Worm (Caenorhabditis elegans): Measurements from ENCODE around the gene F07D3.3.

The F07D3.3 gene

ce11 chrV:9439315-9440002 lies 23.0 kb downstream of the F07D3.3 start, which contains the start of gene Y54B9A.1:
TSS of gene Y54B9A.1 (minus strand) at chrV:9439549.
- TF ChIP-seq pbrm-1 (GFP tag; IDR thresholded peaks at IDR 0.05) (peak; percentile 65; the same call in 1 of the 2 replicates), rcor-1 (GFP tag; IDR thresholded peaks at IDR 0.05) (peak; percentile 79), egrh-3 (GFP tag; IDR thresholded peaks at IDR 0.05) (peak; percentile 19; the same call in 1 of the 2 replicates), ceh-91 (GFP tag; IDR thresholded peaks at IDR 0.05) (0 out of 2 replicates have a peak, but pooled peaks have one; percentile 8), dox-1 (GFP tag; IDR thresholded peaks at IDR 0.05) (peak; percentile 86; the same call in 1 of the 2 replicates), F39B2.1 (GFP tag; IDR thresholded peaks at IDR 0.05) (peak; percentile 73; the same call in 1 of the 2 replicates), attf-6 (GFP tag; IDR thresholded peaks at IDR 0.05) (peak; percentile 93), Y53G8AR.9 (GFP tag; conservative IDR thresholded peaks at IDR 0.05) (peak; percentile 74), ceh-40 (GFP tag; IDR thresholded peaks at IDR 0.05) (peak; percentile 63; the same call in 1 of the 2 replicates), hmg-20 (GFP tag; IDR thresholded peaks at IDR 0.05) (peak; percentile 39; the same call in 1 of the 2 replicates), D2030.7 (GFP tag; IDR thresholded peaks at IDR 0.05) (0 out of 2 replicates have a peak, but pooled peaks have one; percentile 49), hsf-1 (GFP tag; IDR thresholded peaks at IDR 0.05) (peak; percentile 94), C17E4.6 (GFP tag; IDR thresholded peaks at IDR 0.05) (peak; percentile 44; the same call in 1 of the 2 replicates), madf-3 (GFP tag; IDR thresholded peaks at IDR 0.05) (peak; percentile 91), madf-6 (GFP tag; IDR thresholded peaks at IDR 0.05) (peak; percentile 91), lin-26 (GFP tag; IDR thresholded peaks at IDR 0.05) (peak; percentile 79; the same call in 1 of the 2 replicates), bed-2 (GFP tag; IDR thresholded peaks at IDR 0.05) (0 out of 2 replicates have a peak, but pooled peaks have one; percentile 34), nhr-120 (GFP tag; IDR thresholded peaks at IDR 0.05) (0 out of 2 replicates have a peak, but pooled peaks have one; percentile 8), ceh-58 (GFP tag; IDR thresholded peaks at IDR 0.05) (0 out of 2 replicates have a peak, but pooled peaks have one; percentile 79), ekl-4 (GFP tag; IDR thresholded peaks at IDR 0.05) (peak; percentile 84), F33H1.4 (GFP tag; IDR thresholded peaks at IDR 0.05) (peak; percentile 70)

ce11 chrV:9438629-9439028 lies 23.9 kb downstream of the F07D3.3 start:
- peak; percentile 92 for TF ChIP-seq hsf-1 (GFP tag; IDR thresholded peaks at IDR 0.05)

ce11 chrV:9427075-9427474 lies 35.4 kb downstream of the F07D3.3 start, which contains the start of gene F36D4.6:
TSS of gene F36D4.6 (minus strand) at chrV:9427175.
- TF ChIP-seq snpc-1.3 (tag; optimal IDR thresholded peaks at IDR 0.05; ENCODE audit: insufficient read depth): no peak
- no peak for TF ChIP-seq nfya-2 (GFP tag; IDR thresholded peaks at IDR 0.05)
- no peak for TF ChIP-seq akir-1 (GFP tag; optimal IDR thresholded peaks at IDR 0.05)

- TF ChIP-seq Y67H2A.10 (GFP tag; conservative IDR thresholded peaks at IDR 0.05) (no peak), cebp-1 (GFP tag; IDR thresholded peaks at IDR 0.05) (no peak), cebp-1 (tag; optimal IDR thresholded peaks at IDR 0.05) (peak; percentile 20)
Measured at ce11 chrV:9425593-9425992, 36.9 kb downstream of the F07D3.3 start, which contains the start of gene F36D4.5. TSS of gene F36D4.5 (minus strand) at chrV:9425817.

ce11 chrV:9424514-9424913 lies 38.0 kb downstream of the F07D3.3 start:
- TF ChIP-seq ZK185.1 (tag; optimal IDR thresholded peaks at IDR 0.05; ENCODE audit: poor library complexity, severe bottlenecking) (peak; percentile 5), K12H6.12 (tag; optimal IDR thresholded peaks at IDR 0.05) (peak; percentile 36), repo-1 (tag; optimal IDR thresholded peaks at IDR 0.05) (no peak), let-607 (tag; optimal IDR thresholded peaks at IDR 0.05) (peak in 1 of 2 experiments; percentile 31), attf-5 (GFP tag; optimal IDR thresholded peaks at IDR 0.05) (peak; percentile 46), madf-8 (GFP tag; conservative IDR thresholded peaks at IDR 0.05) (no peak), efl-1 (GFP tag; optimal IDR thresholded peaks at IDR 0.05) (no peak), nhr-120 (GFP tag; IDR thresholded peaks at IDR 0.05) (no peak), bed-1 (GFP tag; IDR thresholded peaks at IDR 0.05) (no peak), atf-7 (tag; optimal IDR thresholded peaks at IDR 0.05) (peak; percentile 5), chd-7 (tag; optimal IDR thresholded peaks at IDR 0.05) (peak; percentile 2), ceh-27 (GFP tag; optimal IDR thresholded peaks at IDR 0.05) (peak; percentile 26), madf-6 (GFP tag; IDR thresholded peaks at IDR 0.05) (no peak), mcd-1 (GFP tag; IDR thresholded peaks at IDR 0.05) (no peak), cebp-1 (GFP tag; IDR thresholded peaks at IDR 0.05) (no peak), cebp-1 (tag; optimal IDR thresholded peaks at IDR 0.05) (peak; percentile 52), mel-28 (tag; optimal IDR thresholded peaks at IDR 0.05; ENCODE audit: borderline replicate concordance) (no peak), hsf-1 (GFP tag; IDR thresholded peaks at IDR 0.05) (no peak)

Data from whole organism, young adult.